Fruit fly (Drosophila melanogaster): Measurements from ENCODE around the gene CG15814.

- TF ChIP-seq psq (optimal IDR thresholded peaks at IDR 0.05) (no peak), Myc (optimal IDR thresholded peaks at IDR 0.05) (no peak)
Measured at dm6 chrX:17816437-17816836, 33.7 kb downstream of the CG15814 start.

All from Kc167 (cell line).